Fruit fly (Drosophila melanogaster) whole organism, embryonic: ENCODE measurements around the gene CG43339.

Experiments
- Bteb2 ChIP-seq: fragments of 200-800 bp; sonication (Bioruptor generic); optimal IDR thresholded peaks from 2 replicates; lab custom pipeline; 2016; ENCODE audit warnings: missing biosample characterization, missing genetic modification characterization
- CG10209 ChIP-seq: fragments of 200-800 bp; sonication (Bioruptor generic); optimal IDR thresholded peaks from 3 replicates; lab custom pipeline; 2017; ENCODE audit warnings: missing biosample characterization, mild to moderate bottlenecking, missing genetic modification characterization, missing genetic modification reagents
- CG10321 ChIP-seq: fragments of 200-800 bp; sonication (Bioruptor generic); IDR thresholded peaks from 2 replicates; pipeline ENCODE4 v1.3.6; 2022; ENCODE audit warnings: missing biosample characterization, missing genetic modification characterization
- CG10366 ChIP-seq: fragments of 200-800 bp; sonication (Bioruptor generic); IDR thresholded peaks from 2 replicates; pipeline ENCODE4 v1.3.6; 2022; ENCODE audit warnings: missing biosample characterization, missing genetic modification characterization
- CG10431 ChIP-seq: fragments of 200-800 bp; sonication (Bioruptor generic); optimal IDR thresholded peaks from 3 replicates; lab custom pipeline; 2018; ENCODE audit warnings: missing biosample characterization, mild to moderate bottlenecking, missing genetic modification characterization
- CG11723 ChIP-seq: fragments of 200-800 bp; sonication (Bioruptor generic); optimal IDR thresholded peaks from 2 replicates; lab custom pipeline; 2017; ENCODE audit warnings: missing biosample characterization, mild to moderate bottlenecking, missing genetic modification characterization
- CG12769 ChIP-seq: fragments of 200-800 bp; sonication (Bioruptor generic); optimal IDR thresholded peaks from 2 replicates; lab custom pipeline; 2019; ENCODE audit warnings: missing biosample characterization, mild to moderate bottlenecking, missing genetic modification characterization, moderate library complexity
- CG15479 ChIP-seq: fragments of 200-800 bp; sonication (Bioruptor generic); optimal IDR thresholded peaks from 3 replicates; lab custom pipeline; 2019; ENCODE audit warnings: missing biosample characterization, mild to moderate bottlenecking, missing genetic modification characterization, moderate library complexity
- CG15514 ChIP-seq: fragments of 200-800 bp; sonication (Bioruptor generic); optimal IDR thresholded peaks from 3 replicates; lab custom pipeline; 2017; ENCODE audit warnings: missing biosample characterization, missing genetic modification characterization, mild to moderate bottlenecking, moderate library complexity, missing genetic modification reagents
- CG16813 ChIP-seq: fragments of 200-800 bp; sonication (Bioruptor generic); IDR thresholded peaks from 3 replicates; pipeline ENCODE4 v1.3.6; 2022; ENCODE audit warnings: missing biosample characterization, missing genetic modification characterization; ENCODE audit not compliant: partially characterized antibody
- CG18476 ChIP-seq: fragments of 200-800 bp; sonication (Bioruptor generic); optimal IDR thresholded peaks from 2 replicates; lab custom pipeline; 2016; ENCODE audit warnings: missing biosample characterization, mild to moderate bottlenecking, missing genetic modification characterization
- CG18599 ChIP-seq: fragments of 200-800 bp; sonication (Bioruptor generic); optimal IDR thresholded peaks from 3 replicates; lab custom pipeline; 2017; ENCODE audit warnings: missing biosample characterization, missing genetic modification characterization, mild to moderate bottlenecking, moderate library complexity, missing genetic modification reagents
- CG30403 ChIP-seq: fragments of 200-800 bp; sonication (Bioruptor generic); optimal IDR thresholded peaks from 3 replicates; lab custom pipeline; 2016; ENCODE audit warnings: missing biosample characterization, missing genetic modification characterization
- CG4617 ChIP-seq: fragments of 200-800 bp; sonication (Bioruptor generic); optimal IDR thresholded peaks from 3 replicates; lab custom pipeline; 2016; ENCODE audit warnings: missing biosample characterization, missing genetic modification characterization, borderline replicate concordance
- CG4707 ChIP-seq: fragments of 200-800 bp; sonication (Bioruptor generic); optimal IDR thresholded peaks from 2 replicates; lab custom pipeline; 2018; ENCODE audit warnings: missing biosample characterization, mild to moderate bottlenecking, missing genetic modification characterization, moderate library complexity
- CG6689 ChIP-seq: fragments of 200-800 bp; sonication (Bioruptor generic); IDR thresholded peaks from 2 replicates; pipeline ENCODE4 v1.3.6; 2022; ENCODE audit warnings: missing biosample characterization, missing genetic modification characterization
- CG7745 ChIP-seq: fragments of 200-800 bp; sonication (Bioruptor generic); optimal IDR thresholded peaks from 2 replicates; lab custom pipeline; 2018; ENCODE audit warnings: missing biosample characterization, mild to moderate bottlenecking, missing genetic modification characterization, moderate library complexity
- CG7839 ChIP-seq: fragments of 200-800 bp; sonication (Bioruptor generic); optimal IDR thresholded peaks from 3 replicates; lab custom pipeline; 2018; ENCODE audit warnings: missing biosample characterization, mild to moderate bottlenecking, missing genetic modification characterization, moderate library complexity
- CG7928 ChIP-seq: fragments of 200-800 bp; sonication (Bioruptor generic); optimal IDR thresholded peaks from 2 replicates; lab custom pipeline; 2017; ENCODE audit warnings: missing biosample characterization, mild to moderate bottlenecking, missing genetic modification characterization
- Dip2 ChIP-seq: fragments of 200-800 bp; sonication (Bioruptor generic); IDR thresholded peaks from 2 replicates; pipeline ENCODE4 v1.3.6; 2022; ENCODE audit warnings: missing biosample characterization, missing genetic modification characterization
- Drgx ChIP-seq: fragments of 200-800 bp; sonication (Bioruptor generic); IDR thresholded peaks from 2 replicates; pipeline ENCODE4 v1.3.6; 2022; ENCODE audit warnings: missing biosample characterization, missing genetic modification characterization
- ERR ChIP-seq: fragments of 200-800 bp; sonication (Bioruptor generic); optimal IDR thresholded peaks from 2 replicates; lab custom pipeline; 2016; ENCODE audit warnings: missing biosample characterization, missing genetic modification characterization
- HmgD ChIP-seq: fragments of 200-800 bp; sonication (Bioruptor generic); optimal IDR thresholded peaks from 3 replicates; lab custom pipeline; 2016; ENCODE audit warnings: missing biosample characterization, missing genetic modification characterization
- NfI ChIP-seq: fragments of 200-800 bp; sonication (Bioruptor generic); optimal IDR thresholded peaks from 3 replicates; lab custom pipeline; 2018; ENCODE audit warnings: missing biosample characterization, mild to moderate bottlenecking, missing genetic modification characterization, moderate library complexity
- Ptx1 ChIP-seq: fragments of 200-800 bp; sonication (Bioruptor generic); IDR thresholded peaks from 2 replicates; pipeline ENCODE4 v1.3.6; 2022; ENCODE audit warnings: missing biosample characterization, missing genetic modification characterization
- Spps ChIP-seq: fragments of 200-800 bp; sonication (Bioruptor generic); optimal IDR thresholded peaks from 2 replicates; lab custom pipeline; 2018; ENCODE audit warnings: missing biosample characterization, mild to moderate bottlenecking, missing genetic modification characterization
- YL-1 ChIP-seq: fragments of 200-800 bp; sonication (Bioruptor generic); optimal IDR thresholded peaks from 3 replicates; lab custom pipeline; 2017; ENCODE audit warnings: missing biosample characterization, mild to moderate bottlenecking, missing genetic modification characterization
- al ChIP-seq: fragments of 200-800 bp; sonication (Bioruptor generic); IDR thresholded peaks from 2 replicates; pipeline ENCODE4 v1.3.6; 2022; ENCODE audit warnings: missing biosample characterization, missing genetic modification characterization
- caup ChIP-seq: fragments of 200-800 bp; sonication (Bioruptor generic); optimal IDR thresholded peaks from 3 replicates; lab custom pipeline; 2017; ENCODE audit warnings: missing biosample characterization, mild to moderate bottlenecking, missing genetic modification characterization, moderate library complexity; ENCODE audit not compliant: severe bottlenecking
- chinmo ChIP-seq: fragments of 200-800 bp; sonication (Bioruptor generic); IDR thresholded peaks from 4 replicates; pipeline ENCODE4 v1.3.6; 2022; ENCODE audit warnings: missing biosample characterization, missing genetic modification characterization; ENCODE audit not compliant: partially characterized antibody
- da ChIP-seq: fragments of 200-800 bp; sonication (Bioruptor generic); optimal IDR thresholded peaks from 2 replicates; lab custom pipeline; 2016; ENCODE audit warnings: missing biosample characterization, missing genetic modification characterization
- en ChIP-seq: fragments of 200-800 bp; sonication (Bioruptor generic); optimal IDR thresholded peaks from 2 replicates; lab custom pipeline; 2016; ENCODE audit warnings: missing biosample characterization, missing genetic modification characterization
- fd96Cb ChIP-seq: fragments of 200-800 bp; sonication (Bioruptor generic); optimal IDR thresholded peaks from 2 replicates; lab custom pipeline; 2018; ENCODE audit warnings: missing biosample characterization, mild to moderate bottlenecking, missing genetic modification characterization, moderate library complexity
- gcm ChIP-seq: fragments of 200-800 bp; sonication (Bioruptor generic); optimal IDR thresholded peaks from 2 replicates; lab custom pipeline; 2019; ENCODE audit warnings: missing biosample characterization, mild to moderate bottlenecking, missing genetic modification characterization, moderate library complexity
- gem ChIP-seq: fragments of 200-800 bp; sonication (Bioruptor generic); optimal IDR thresholded peaks from 2 replicates; lab custom pipeline; 2019; ENCODE audit warnings: missing biosample characterization, mild to moderate bottlenecking, missing genetic modification characterization, moderate library complexity
- kni ChIP-seq: fragments of 200-800 bp; sonication (Bioruptor generic); optimal IDR thresholded peaks from 3 replicates; lab custom pipeline; 2017; ENCODE audit warnings: mild to moderate bottlenecking, missing biosample characterization, missing genetic modification reagents, missing genetic modification characterization
- knrl ChIP-seq: fragments of 200-800 bp; sonication (Bioruptor generic); IDR thresholded peaks from 3 replicates; pipeline ENCODE4 v1.3.6; 2022; ENCODE audit warnings: missing biosample characterization, missing genetic modification characterization; ENCODE audit not compliant: partially characterized antibody
- lbe ChIP-seq: fragments of 200-800 bp; sonication (Bioruptor generic); optimal IDR thresholded peaks from 2 replicates; lab custom pipeline; 2016; ENCODE audit warnings: missing biosample characterization, mild to moderate bottlenecking, missing genetic modification characterization
- maf-S ChIP-seq: fragments of 200-800 bp; sonication (Bioruptor generic); optimal IDR thresholded peaks from 2 replicates; lab custom pipeline; 2016; ENCODE audit warnings: missing biosample characterization, missing genetic modification characterization
- nerfin-1 ChIP-seq: fragments of 200-800 bp; sonication (Bioruptor generic); optimal IDR thresholded peaks from 3 replicates; lab custom pipeline; 2019; ENCODE audit warnings: missing biosample characterization, mild to moderate bottlenecking, missing genetic modification characterization, moderate library complexity
- salm ChIP-seq: fragments of 200-800 bp; sonication (Bioruptor generic); optimal IDR thresholded peaks from 2 replicates; lab custom pipeline; 2018; ENCODE audit warnings: missing biosample characterization, mild to moderate bottlenecking, missing genetic modification characterization
- scrt ChIP-seq: fragments of 200-800 bp; sonication (Bioruptor generic); optimal IDR thresholded peaks from 2 replicates; lab custom pipeline; 2018; ENCODE audit warnings: missing biosample characterization, mild to moderate bottlenecking, missing genetic modification characterization, moderate library complexity
- sens ChIP-seq: fragments of 200-800 bp; sonication (Bioruptor generic); peaks from one replicate; lab custom pipeline; 2016; ENCODE audit warnings: missing biosample characterization, missing genetic modification characterization
- sima ChIP-seq: fragments of 200-800 bp; sonication (Bioruptor generic); optimal IDR thresholded peaks from 2 replicates; lab custom pipeline; 2016; ENCODE audit warnings: missing biosample characterization, missing genetic modification characterization
- sr ChIP-seq: fragments of 200-800 bp; sonication (Bioruptor generic); IDR thresholded peaks from 3 replicates; pipeline ENCODE4 v1.3.6; 2022; ENCODE audit warnings: missing biosample characterization, missing genetic modification characterization
- ssp ChIP-seq: fragments of 200-800 bp; sonication (Bioruptor generic); IDR thresholded peaks from 2 replicates; pipeline ENCODE4 v1.3.6; 2022; ENCODE audit warnings: missing biosample characterization, missing genetic modification characterization
- tll ChIP-seq, 2 experiments: fragments of 200-800 bp in 1 of 2; fragments of >200 bp in 1 of 2; sonication (Bioruptor generic) in 1 of 2; optimal IDR thresholded peaks; 2 replicates each; lab custom pipeline; 2017 to 2019; ENCODE audit warnings: missing biosample characterization in 2 of 2, missing genetic modification characterization in 2 of 2, mild to moderate bottlenecking in 1 of 2, moderate library complexity in 1 of 2
- z ChIP-seq: fragments of 200-800 bp; sonication (Bioruptor generic); IDR thresholded peaks from 3 replicates; pipeline ENCODE4 v1.3.6; 2022; ENCODE audit warnings: missing biosample characterization, missing genetic modification characterization
- zfh2 ChIP-seq: fragments of 200-800 bp; sonication (Bioruptor generic); optimal IDR thresholded peaks from 2 replicates; lab custom pipeline; 2016; ENCODE audit warnings: missing biosample characterization, missing genetic modification characterization

CG43339 gene

DNA sequence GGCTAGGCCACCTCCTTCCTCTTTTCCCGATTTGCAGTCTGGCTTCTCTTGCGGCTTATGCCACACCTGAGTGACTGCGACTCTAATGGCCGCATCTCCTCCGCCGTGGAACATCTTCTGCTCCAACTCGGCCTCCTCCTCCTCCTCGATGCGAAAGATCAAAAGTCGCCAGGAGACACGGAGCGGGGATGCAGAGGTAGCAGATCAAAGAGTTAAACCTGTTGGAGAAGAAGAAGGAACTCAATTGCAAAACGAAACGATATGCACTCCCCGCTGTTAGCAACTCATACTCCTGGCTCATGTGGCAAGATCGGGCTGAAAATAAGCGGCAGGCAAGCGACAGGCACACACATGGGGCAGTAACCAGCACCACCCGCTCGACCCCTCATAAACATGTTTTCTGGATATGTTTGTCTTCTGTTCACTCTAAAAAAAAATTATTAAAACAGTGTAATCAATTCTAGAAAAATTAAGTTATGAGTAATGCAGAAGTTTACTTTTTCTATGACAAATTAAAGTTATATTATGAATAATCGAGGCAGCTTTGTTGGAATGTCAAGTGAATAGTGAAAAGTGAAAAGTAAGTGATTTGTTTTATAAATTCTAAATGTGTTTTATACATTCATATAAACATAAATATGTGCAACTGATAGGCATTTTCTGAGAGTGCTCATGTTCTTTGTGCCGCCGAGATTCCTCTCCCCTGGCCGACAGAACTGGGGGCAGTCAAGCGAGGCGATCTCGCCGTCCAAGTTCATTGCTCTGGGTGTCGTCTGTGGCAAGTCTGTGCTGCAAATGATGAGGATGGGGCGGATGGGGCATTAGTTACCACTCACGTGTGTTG lies 8.2 kb downstream of the CG43339 start (continued):
- TF ChIP-seq CG15514 (GFP tag; lab: Kevin White, UChicago) (no peak), maf-S (GFP tag; lab: Kevin White, UChicago) (no peak), sima (GFP tag; lab: Kevin White, UChicago) (no peak), Spps (no peak), CG10431 (GFP tag; lab: Kevin White, UChicago) (no peak), CG7745 (tag; lab: Kevin White, UChicago) (no peak), NfI (GFP tag; lab: Kevin White, UChicago) (no peak), CG10321 (GFP tag; lab: Robert Waterston, UW) (no peak), nerfin-1 (tag; lab: Kevin White, UChicago) (no peak), scrt (GFP tag; lab: Kevin White, UChicago) (no peak), zfh2 (GFP tag; lab: Kevin White, UChicago) (no peak), ERR (GFP tag; lab: Kevin White, UChicago) (no peak), ssp (GFP tag; lab: Robert Waterston, UW) (no peak), kni (GFP tag; lab: Kevin White, UChicago) (no peak), CG10209 (GFP tag; lab: Kevin White, UChicago) (no peak), caup (GFP tag; lab: Kevin White, UChicago) (no peak), da (no peak), fd96Cb (tag; lab: Kevin White, UChicago) (no peak), CG7928 (GFP tag; lab: Kevin White, UChicago) (no peak), salm (no peak), CG18599 (no peak), HmgD (GFP tag; lab: Kevin White, UChicago) (no peak), CG18476 (GFP tag; lab: Kevin White, UChicago) (no peak), lbe (peak; percentile 62), CG30403 (GFP tag; lab: Kevin White, UChicago) (no peak), CG10366 (GFP tag; lab: Robert Waterston, UW) (no peak), tll (GFP tag; optimal IDR thresholded peaks at IDR 0.05; lab: Kevin White, UChicago) (no peak), al (GFP tag; lab: Robert Waterston, UW) (no peak), CG15479 (GFP tag; lab: Kevin White, UChicago) (no peak), CG11723 (GFP tag; lab: Kevin White, UChicago) (no peak), CG12769 (tag; lab: Kevin White, UChicago) (no peak)

dm6 chr2L:18663395-18663794 lies 9.7 kb downstream of the CG43339 start:
- no peak for TF ChIP-seq YL-1 (GFP tag; lab: Kevin White, UChicago)
- TF ChIP-seq CG4707 (GFP tag; lab: Kevin White, UChicago) = no peak
- TF ChIP-seq CG7839 (tag; lab: Kevin White, UChicago) = no peak
- no peak for TF ChIP-seq CG16813
- 0 out of 3 replicates have a peak, but pooled peaks have one; percentile 19 for TF ChIP-seq z (GFP tag; lab: Robert Waterston, UW)
- TF ChIP-seq sens (GFP tag; lab: Kevin White, UChicago) = peak; percentile 58
- TF ChIP-seq gcm = no peak
- no peak for TF ChIP-seq en
- no peak for TF ChIP-seq knrl
- TF ChIP-seq chinmo (GFP tag; lab: Robert Waterston, UW) = no peak
- TF ChIP-seq CG6689 (GFP tag; lab: Robert Waterston, UW) = no peak
- TF ChIP-seq sima (GFP tag; lab: Kevin White, UChicago) = no peak
- TF ChIP-seq CG4617 (GFP tag; lab: Kevin White, UChicago) = no peak
- TF ChIP-seq gem (tag; lab: Kevin White, UChicago) = peak; percentile 3
- TF ChIP-seq Ptx1 (GFP tag; lab: Robert Waterston, UW) = no peak
- peak; percentile 52 for TF ChIP-seq Drgx
- no peak for TF ChIP-seq Bteb2
- no peak for TF ChIP-seq Dip2 (GFP tag; lab: Robert Waterston, UW)
- TF ChIP-seq sr (GFP tag; lab: Robert Waterston, UW) = no peak
